Worm (Caenorhabditis elegans): ENCODE measurements around the gene T06A10.106.

DNA sequence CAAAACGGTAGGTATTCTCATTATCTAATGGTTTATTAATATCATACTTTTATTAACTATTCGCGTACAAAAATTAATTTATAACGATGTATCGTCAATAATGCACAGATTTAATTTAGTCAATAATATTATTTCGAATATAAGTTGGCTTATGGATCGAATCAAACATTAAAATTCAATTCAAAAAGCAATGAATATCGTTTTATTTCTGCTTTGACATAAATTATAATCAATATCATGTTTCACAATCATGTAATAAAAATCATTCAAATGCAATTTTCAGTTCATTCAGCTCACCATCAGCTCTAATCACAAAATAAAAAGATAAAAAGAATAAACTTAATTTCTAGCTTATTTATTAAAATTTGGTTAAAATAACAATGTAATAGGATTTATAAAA lies 40.1 kb downstream of the T06A10.106 start, which contains the start of gene Y116A8A.6:
- TF ChIP-seq pqm-1 (tag; optimal IDR thresholded peaks at IDR 0.05) = no peak
- TF ChIP-seq nhr-12 (tag; optimal IDR thresholded peaks at IDR 0.05) = no peak
- no peak for TF ChIP-seq nhr-11 (tag; optimal IDR thresholded peaks at IDR 0.05)
- TF ChIP-seq snpc-4 (tag; optimal IDR thresholded peaks at IDR 0.05) = no peak
- no peak for TF ChIP-seq ceh-82 (tag; optimal IDR thresholded peaks at IDR 0.05)
- TF ChIP-seq lin-14 (GFP tag; optimal IDR thresholded peaks at IDR 0.05) = no peak
- no peak for TF ChIP-seq mab-9 (GFP tag; IDR thresholded peaks at IDR 0.05)
- TF ChIP-seq lin-13 (GFP tag; optimal IDR thresholded peaks at IDR 0.05) = no peak
- no peak for TF ChIP-seq sox-4 (tag; optimal IDR thresholded peaks at IDR 0.05)
- no peak for TF ChIP-seq unc-130 (tag; optimal IDR thresholded peaks at IDR 0.05)
